Worm (Caenorhabditis elegans): ENCODE measurements around the gene F14H8.8.

DNA sequence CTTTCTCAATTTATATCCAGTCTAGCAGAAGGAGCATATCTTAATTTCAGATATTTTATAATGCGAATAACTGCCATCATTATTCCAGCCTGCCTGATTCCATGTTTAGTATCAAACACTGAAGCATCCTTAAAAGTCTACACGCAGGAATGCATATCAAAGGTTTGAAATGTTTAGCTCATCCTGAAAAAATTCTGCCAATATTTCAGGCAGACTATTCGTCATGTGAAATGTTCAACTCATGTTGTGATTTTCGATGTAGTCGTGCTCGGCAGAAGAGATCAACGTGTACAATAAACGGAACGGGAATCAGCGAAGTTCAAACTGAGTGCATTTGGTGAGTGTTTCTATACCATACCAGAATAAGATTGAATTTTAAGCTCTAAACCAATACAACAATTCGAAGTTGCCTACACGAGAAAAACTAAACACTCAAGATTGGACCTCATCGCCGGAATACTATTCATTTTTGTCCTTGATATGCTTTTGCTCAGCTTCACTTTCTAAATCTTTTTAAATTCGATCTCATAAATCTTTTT is 29.7 kb upstream of the F14H8.8 start, which contains the start of gene T01C3.11:
- TF ChIP-seq W03F9.2 (tag; optimal IDR thresholded peaks at IDR 0.05) (no peak), dao-5 (tag; optimal IDR thresholded peaks at IDR 0.05) (no peak), him-1 (tag; optimal IDR thresholded peaks at IDR 0.05) (no peak)
